Fruit fly (Drosophila melanogaster): Measurements from ENCODE around the gene Chro.

DNA sequence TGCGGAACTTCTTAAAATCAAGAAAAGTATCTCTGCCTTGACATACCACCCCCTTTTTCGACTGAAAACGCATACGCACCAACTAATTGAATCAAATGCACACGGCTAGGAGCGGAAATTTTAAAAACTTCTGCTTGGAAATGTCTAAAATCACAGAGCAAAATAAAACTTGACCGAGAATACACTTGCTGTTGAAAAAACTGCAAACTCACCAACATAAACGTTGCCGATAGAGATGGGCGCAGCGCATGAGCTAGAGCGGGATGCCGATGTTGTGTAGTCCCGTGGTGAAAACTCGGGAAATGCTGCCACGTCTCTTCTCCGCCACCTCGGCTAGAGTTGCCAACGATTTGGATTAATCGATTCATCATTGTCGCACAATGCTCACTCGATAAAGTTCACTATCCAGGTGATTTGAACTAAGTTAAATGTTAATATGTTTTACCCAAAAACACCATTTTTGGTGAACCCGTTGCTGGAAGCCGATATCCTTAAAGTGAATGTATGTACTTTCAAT is 6.9 kb downstream of the Chro start, which contains the start of the genes CG11109 and Arf1:
- TF ChIP-seq CG8478 (optimal IDR thresholded peaks at IDR 0.05) (no peak), CTCF (optimal IDR thresholded peaks at IDR 0.05) (no peak)

All from S2 (cell line).